Worm (Caenorhabditis elegans): ENCODE measurements around the gene D1086.2.

D1086.2 gene

ce11 chrV:14134757-14135441 lies 36.4 kb upstream of the D1086.2 start (continued):
- TF ChIP-seq attf-4 (tag; optimal IDR thresholded peaks at IDR 0.05) (no peak), daf-16 (GFP tag; optimal IDR thresholded peaks at IDR 0.05) (no peak), daf-16 (tag; optimal IDR thresholded peaks at IDR 0.05) (peak; percentile 58), hlh-11 (tag; optimal IDR thresholded peaks at IDR 0.05) (peak; percentile 36), aha-1 (tag) (peak; percentile 76), nhr-28 (tag; optimal IDR thresholded peaks at IDR 0.05) (peak; percentile 57), ceh-20 (GFP tag; IDR thresholded peaks at IDR 0.05) (no peak), nhr-77 (tag; optimal IDR thresholded peaks at IDR 0.05) (peak; percentile 48), tra-1 (GFP tag; IDR thresholded peaks at IDR 0.05) (no peak), zip-2 (tag; optimal IDR thresholded peaks at IDR 0.05) (no peak), D1046.2 (GFP tag; IDR thresholded peaks at IDR 0.05) (no peak), egl-27 (tag; optimal IDR thresholded peaks at IDR 0.05) (no peak), F44E2.7 (GFP tag; IDR thresholded peaks at IDR 0.05) (no peak), vab-7 (GFP tag; IDR thresholded peaks at IDR 0.05) (no peak), egl-43 (GFP tag; IDR thresholded peaks at IDR 0.05) (no peak), lir-3 (tag; optimal IDR thresholded peaks at IDR 0.05) (no peak)

- TF ChIP-seq mes-2 (tag; optimal IDR thresholded peaks at IDR 0.05; ENCODE audit: poor library complexity, severe bottlenecking) = peak; percentile 53
- no peak for TF ChIP-seq daf-16 (GFP tag; optimal IDR thresholded peaks at IDR 0.05)
- peak; percentile 60 for TF ChIP-seq daf-16 (tag; optimal IDR thresholded peaks at IDR 0.05)
- TF ChIP-seq ceh-28 (tag; optimal IDR thresholded peaks at IDR 0.05) = peak; percentile 2
- peak; percentile 5 for TF ChIP-seq hlh-11 (tag; optimal IDR thresholded peaks at IDR 0.05)
- peak; percentile 29 for TF ChIP-seq nhr-28 (tag; optimal IDR thresholded peaks at IDR 0.05)
- TF ChIP-seq Y75B8A.6 (GFP tag; IDR thresholded peaks at IDR 0.05) = no peak
- no peak for TF ChIP-seq F37D6.2 (tag; optimal IDR thresholded peaks at IDR 0.05)
- TF ChIP-seq lim-7 (GFP tag; IDR thresholded peaks at IDR 0.05) = no peak
- no peak for TF ChIP-seq hlh-30 (tag; optimal IDR thresholded peaks at IDR 0.05; ENCODE audit: insufficient read depth)
- peak; percentile 14 for TF ChIP-seq dpl-1 (GFP tag; optimal IDR thresholded peaks at IDR 0.05)
- peak; percentile 43 for TF ChIP-seq dmd-6 (GFP tag; IDR thresholded peaks at IDR 0.05)
Measured at ce11 chrV:14133002-14133763, 34.7 kb upstream of the D1086.2 start.

- TF ChIP-seq unc-39 (tag; optimal IDR thresholded peaks at IDR 0.05) = no peak
- peak in 1 of 2 experiments; percentile 57 for TF ChIP-seq unc-62 (GFP tag; optimal IDR thresholded peaks at IDR 0.05 in 1 of 2)
- no peak for TF ChIP-seq unc-62 (tag; optimal IDR thresholded peaks at IDR 0.05)
Measured at ce11 chrV:14130226-14130625, 31.8 kb upstream of the D1086.2 start.

ce11 chrV:14128858-14129257 lies 30.4 kb upstream of the D1086.2 start:
- TF ChIP-seq Y105C5A.15 (GFP tag; IDR thresholded peaks at IDR 0.05) = no peak
- TF ChIP-seq spr-3 (GFP tag; optimal IDR thresholded peaks at IDR 0.05) = no peak
- no peak for TF ChIP-seq mxl-2 (GFP tag; conservative IDR thresholded peaks at IDR 0.05)
- TF ChIP-seq F49E8.2 (tag; optimal IDR thresholded peaks at IDR 0.05; ENCODE audit: borderline replicate concordance) = no peak
- no peak for TF ChIP-seq F26F4.8 (GFP tag; conservative IDR thresholded peaks at IDR 0.05)
- TF ChIP-seq dpl-1 (GFP tag; optimal IDR thresholded peaks at IDR 0.05) = no peak
- no peak for TF ChIP-seq zfp-2 (tag; optimal IDR thresholded peaks at IDR 0.05)
- peak; percentile 97 for TF ChIP-seq aha-1 (tag)
- TF ChIP-seq F10B5.3 (tag; optimal IDR thresholded peaks at IDR 0.05) = no peak
- TF ChIP-seq ceh-28 (tag; optimal IDR thresholded peaks at IDR 0.05) = no peak
- TF ChIP-seq unc-62 (GFP tag; optimal IDR thresholded peaks at IDR 0.05 in 1 of 2) = peak in 1 of 2 experiments; percentile 45
- no peak for TF ChIP-seq unc-62 (tag; optimal IDR thresholded peaks at IDR 0.05)
- no peak for TF ChIP-seq dmd-9 (GFP tag; IDR thresholded peaks at IDR 0.05)
- TF ChIP-seq php-3 (GFP tag; IDR thresholded peaks at IDR 0.05) = no peak
- no peak for TF ChIP-seq snpc-1.2 (GFP tag; IDR thresholded peaks at IDR 0.05)
- no peak for TF ChIP-seq Y5F2A.4 (GFP tag; optimal IDR thresholded peaks at IDR 0.05)

Measured in whole organism, L4 larva.